Fruit fly (Drosophila melanogaster) S2 (cell line): Measurements from ENCODE around the gene CG17122.

Experiments
- CG8478 ChIP-seq: fragments of >200 bp; optimal IDR thresholded peaks from 2 replicates; lab custom pipeline; 2018
- CTCF ChIP-seq, 2 experiments: fragments of >200 bp; optimal IDR thresholded peaks; 2 replicates each; lab custom pipeline; 2018

dm6 chr3L:20316956-20317589 is 41.9 kb upstream of the CG17122 start, which contains the start of gene Spn77Ba:
- no peak for TF ChIP-seq CTCF (optimal IDR thresholded peaks at IDR 0.05; lab: Kevin White, UChicago)
- no peak for TF ChIP-seq CG8478
